Fruit fly (Drosophila melanogaster) whole organism, pupa: ENCODE results near the gene how.

Experiments
- CG12605 ChIP-seq: fragments of 200-800 bp; sonication (Bioruptor generic); IDR thresholded peaks from 2 replicates; pipeline ENCODE4 v1.3.6; 2022; ENCODE audit warnings: missing biosample characterization, missing genetic modification characterization
- CG13204 ChIP-seq: fragments of 200-800 bp; sonication (Bioruptor generic); optimal IDR thresholded peaks from 2 replicates; lab custom pipeline; 2018; ENCODE audit warnings: missing biosample characterization, mild to moderate bottlenecking, missing genetic modification characterization, moderate library complexity
- CG14655 ChIP-seq: fragments of 200-800 bp; sonication (Bioruptor generic); optimal IDR thresholded peaks from 3 replicates; lab custom pipeline; 2017; ENCODE audit warnings: mild to moderate bottlenecking, missing biosample characterization, missing genetic modification reagents, missing genetic modification characterization
- CG15710 ChIP-seq: fragments of 200-800 bp; sonication (Bioruptor generic); optimal IDR thresholded peaks from 2 replicates; lab custom pipeline; 2018; ENCODE audit warnings: missing biosample characterization, mild to moderate bottlenecking, missing genetic modification characterization, moderate library complexity
- CG32121 ChIP-seq: fragments of 200-800 bp; sonication (Bioruptor generic); IDR thresholded peaks from 2 replicates; pipeline ENCODE4 v1.3.6; 2022; ENCODE audit warnings: missing biosample characterization, missing genetic modification characterization
- CG34367 ChIP-seq: fragments of 200-800 bp; sonication (Bioruptor generic); optimal IDR thresholded peaks from 2 replicates; lab custom pipeline; 2018; ENCODE audit warnings: missing biosample characterization, mild to moderate bottlenecking, missing genetic modification characterization
- CG8159 ChIP-seq: fragments of 200-800 bp; sonication (Bioruptor generic); optimal IDR thresholded peaks from 3 replicates; lab custom pipeline; 2018; ENCODE audit warnings: missing biosample characterization, mild to moderate bottlenecking, missing genetic modification characterization, moderate library complexity
- CG8301 ChIP-seq: fragments of 200-800 bp; sonication (Bioruptor generic); optimal IDR thresholded peaks from 2 replicates; lab custom pipeline; 2018; ENCODE audit warnings: missing biosample characterization, mild to moderate bottlenecking, missing genetic modification characterization
- CG9948 ChIP-seq: fragments of 200-800 bp; sonication (Bioruptor generic); optimal IDR thresholded peaks from 2 replicates; lab custom pipeline; 2018; ENCODE audit warnings: missing biosample characterization, mild to moderate bottlenecking, missing genetic modification characterization, moderate library complexity
- D1 ChIP-seq: fragments of 200-800 bp; sonication (Bioruptor generic); optimal IDR thresholded peaks from 2 replicates; lab custom pipeline; 2018; ENCODE audit warnings: missing biosample characterization, mild to moderate bottlenecking, missing genetic modification characterization, moderate library complexity
- EcR ChIP-seq: fragments of 200-800 bp; sonication (Bioruptor generic); optimal IDR thresholded peaks from 3 replicates; lab custom pipeline; 2019; ENCODE audit warnings: missing biosample characterization, missing genetic modification characterization, mild to moderate bottlenecking, moderate library complexity, missing genetic modification reagents
- Ets98B ChIP-seq: fragments of 200-800 bp; sonication (Bioruptor generic); IDR thresholded peaks from 2 replicates; pipeline ENCODE4 v1.3.6; 2022; ENCODE audit warnings: missing biosample characterization, missing genetic modification characterization
- Pif1A ChIP-seq: fragments of 200-800 bp; sonication (Bioruptor generic); optimal IDR thresholded peaks from 3 replicates; lab custom pipeline; 2016; ENCODE audit warnings: missing biosample characterization, missing genetic modification characterization
- Pif1B ChIP-seq: fragments of 200-800 bp; sonication (Bioruptor generic); optimal IDR thresholded peaks from 3 replicates; lab custom pipeline; 2016; ENCODE audit warnings: missing biosample characterization, missing genetic modification characterization
- fd96Ca ChIP-seq: fragments of 200-800 bp; sonication (Bioruptor generic); IDR thresholded peaks from 3 replicates; pipeline ENCODE4 v1.3.6; 2022; ENCODE audit warnings: missing biosample characterization, missing genetic modification characterization
- gl ChIP-seq: fragments of 200-800 bp; sonication (Bioruptor generic); optimal IDR thresholded peaks from 2 replicates; lab custom pipeline; 2018; ENCODE audit warnings: missing biosample characterization, mild to moderate bottlenecking, missing genetic modification characterization
- rn ChIP-seq: fragments of 200-800 bp; sonication (Bioruptor generic); IDR thresholded peaks from 2 replicates; pipeline ENCODE4 v1.3.6; 2022; ENCODE audit warnings: missing biosample characterization, missing genetic modification characterization

how gene

DNA sequence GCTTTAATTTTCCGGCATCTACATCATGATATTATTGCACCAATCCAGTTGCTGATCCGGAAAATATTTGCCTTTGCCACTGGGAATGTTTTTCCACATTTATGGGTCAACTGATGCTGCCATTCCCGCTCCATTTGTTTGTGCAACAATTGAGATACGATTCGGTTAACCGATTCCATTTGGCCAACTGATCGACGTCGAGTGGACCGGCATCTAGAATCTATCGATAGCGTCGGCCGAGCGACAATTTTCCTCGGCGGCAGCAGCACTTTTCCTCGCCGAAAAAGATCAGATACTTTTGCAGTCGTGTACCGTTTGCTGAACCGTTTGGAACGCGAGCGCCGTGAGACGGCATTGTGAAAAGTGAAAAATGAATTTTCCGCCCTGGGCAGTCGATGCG lies 77.8 kb downstream of the how start, which contains the start of gene CG42390:
CG42390 (plus strand) TSS at position 301 of the 400 bp plus-strand sequence.
- TF ChIP-seq EcR (GFP tag; lab: Kevin White, UChicago) (no peak), Pif1B (GFP tag; lab: Kevin White, UChicago) (no peak)

DNA sequence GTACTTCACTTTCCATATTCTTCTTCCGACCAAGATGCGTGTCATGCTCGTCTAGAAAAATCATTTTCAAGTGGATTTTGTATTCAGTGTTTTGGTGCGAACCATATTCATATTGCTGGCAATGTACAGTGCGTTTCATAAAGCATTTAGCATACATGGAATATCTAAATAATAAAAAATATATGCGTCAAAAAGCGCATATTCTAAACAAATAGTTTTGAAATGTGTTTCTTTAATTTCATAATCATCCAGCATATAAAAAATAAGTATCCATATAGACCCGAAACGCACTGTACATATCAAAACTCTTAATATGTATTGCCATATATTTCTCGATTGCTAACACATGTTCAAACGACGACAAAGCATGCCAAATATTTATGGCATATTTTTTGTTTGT lies 79.2 kb downstream of the how start:
- TF ChIP-seq CG8301 (tag; lab: Kevin White, UChicago) (no peak), D1 (tag; lab: Kevin White, UChicago) (no peak), CG13204 (no peak), CG14655 (no peak), gl (tag; lab: Kevin White, UChicago) (no peak), CG12605 (no peak), CG15710 (tag; lab: Kevin White, UChicago) (no peak), CG32121 (no peak), CG8159 (tag; lab: Kevin White, UChicago) (no peak), Pif1B (GFP tag; lab: Kevin White, UChicago) (no peak), CG9948 (tag; lab: Kevin White, UChicago) (no peak), CG34367 (tag; lab: Kevin White, UChicago) (no peak), rn (no peak)
- TF ChIP-seq, all 21 proteins: peak for 0

DNA sequence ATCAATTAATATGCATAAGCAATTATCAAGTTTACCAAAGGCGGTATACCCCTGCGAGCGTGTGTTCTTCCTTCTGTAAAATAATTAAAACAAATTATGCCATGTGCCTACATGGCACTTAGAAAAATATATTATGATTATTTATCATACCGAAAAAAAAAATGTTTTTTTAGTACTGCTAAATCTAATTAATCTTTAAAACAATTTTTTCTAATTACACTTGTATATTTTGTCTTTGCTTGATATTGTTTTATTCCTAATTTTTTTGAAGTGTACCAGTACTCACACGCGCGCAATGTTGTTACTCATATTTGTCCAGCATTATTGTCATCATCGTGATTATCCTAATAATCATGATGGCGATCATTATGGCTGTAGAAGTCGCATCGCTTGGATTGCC lies 81.4 kb downstream of the how start:
- peak; percentile 17 for TF ChIP-seq CG8301 (tag; lab: Kevin White, UChicago)
- TF ChIP-seq CG14655 = peak; percentile 38
- TF ChIP-seq CG15710 (tag; lab: Kevin White, UChicago) = no peak

DNA sequence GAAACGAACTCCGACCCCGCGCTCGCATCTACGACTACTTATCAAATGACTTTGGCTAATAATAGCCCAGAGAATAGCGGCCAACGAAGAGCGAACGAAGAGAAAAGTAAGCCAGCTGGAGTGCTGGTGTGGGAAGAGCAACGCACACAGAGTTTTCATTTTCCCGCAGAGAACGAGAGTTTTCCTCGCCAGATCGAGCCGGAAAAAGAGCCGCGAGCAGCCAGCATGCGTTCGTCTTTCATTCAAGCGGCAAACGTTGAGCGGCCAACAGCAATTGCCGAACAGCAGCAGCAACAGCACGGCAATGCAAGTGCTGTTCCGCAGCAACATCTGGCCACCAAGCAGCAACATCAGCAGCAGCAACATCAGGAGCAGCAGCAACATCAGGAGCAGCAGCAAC lies 82.9 kb downstream of the how start:
- TF ChIP-seq Pif1A = no peak
- 0 out of 3 replicates have a peak, but pooled peaks have one; percentile 22 for TF ChIP-seq fd96Ca (GFP tag; lab: Robert Waterston, UW)
- TF ChIP-seq CG8301 (tag; lab: Kevin White, UChicago) = no peak
- peak; percentile 53; the same call in 1 of the 2 replicates for TF ChIP-seq Ets98B
- no peak for TF ChIP-seq CG34367 (tag; lab: Kevin White, UChicago)
- TF ChIP-seq CG12605 = 0 out of 2 replicates have a peak, but pooled peaks have one; percentile 22
